Worm (Caenorhabditis elegans): ENCODE results near the gene str-38.

str-38 gene

ce11 chrV:15689952-15690351 is 42.2 kb downstream of the str-38 start, which contains the start of gene nhr-268:
nhr-268 (plus strand) TSS chrV:15690252.
- no peak for TF ChIP-seq madf-10 (tag; optimal IDR thresholded peaks at IDR 0.05)
- no peak for TF ChIP-seq B0261.1 (tag; optimal IDR thresholded peaks at IDR 0.05)
- no peak for TF ChIP-seq lir-1 (GFP tag; conservative IDR thresholded peaks at IDR 0.05)
- no peak for TF ChIP-seq lin-54 (GFP tag; optimal IDR thresholded peaks at IDR 0.05)

DNA sequence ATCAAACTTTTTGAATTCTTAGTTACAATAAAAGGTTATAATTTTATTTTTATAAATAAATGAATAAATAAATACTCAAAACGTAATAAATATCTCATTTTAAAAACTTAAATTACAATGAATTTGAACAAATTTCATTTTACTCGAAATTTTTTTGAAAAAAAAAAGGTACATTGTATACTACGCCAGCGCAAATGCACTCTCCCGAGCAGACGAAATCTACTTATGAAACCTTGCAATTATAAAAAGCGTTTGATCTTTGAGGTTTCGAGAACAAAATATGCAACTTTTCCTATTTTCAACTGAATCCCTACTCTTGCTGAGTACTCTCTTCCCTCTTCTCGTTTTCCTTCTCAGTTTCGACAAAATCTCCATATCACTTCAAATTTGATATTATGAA is 44.4 kb downstream of the str-38 start, which contains the start of gene nhr-197:
TSS of gene nhr-197 (plus strand) at position 301 of the 400 bp plus-strand sequence.
- TF ChIP-seq Y56A3A.18 (GFP tag; IDR thresholded peaks at IDR 0.05) (no peak), lin-26 (GFP tag; IDR thresholded peaks at IDR 0.05) (no peak), snpc-3.4 (tag; optimal IDR thresholded peaks at IDR 0.05) (no peak)

DNA sequence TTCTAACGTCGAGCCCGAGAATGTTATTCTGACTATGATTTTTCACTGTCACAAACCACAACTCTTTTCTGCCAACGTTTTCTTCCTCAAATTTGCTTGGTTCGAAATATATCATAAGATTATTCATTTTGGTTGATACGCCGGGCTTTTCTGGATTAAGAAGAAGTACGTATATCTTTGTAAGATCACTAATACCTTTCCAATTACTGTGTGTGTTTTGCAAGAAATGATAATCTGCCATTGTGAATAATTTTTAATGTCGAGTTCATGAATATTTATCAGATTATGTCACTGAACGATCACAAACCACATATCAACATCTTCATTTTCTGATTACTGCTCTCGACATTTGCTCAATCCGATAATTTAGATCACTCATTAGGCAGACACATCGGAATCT is 46.5 kb downstream of the str-38 start, which contains the start of gene nhr-196:
TSS of gene nhr-196 (plus strand) at position 118 of the 400 bp plus-strand sequence.
- TF ChIP-seq nhr-90 (tag; optimal IDR thresholded peaks at IDR 0.05) (no peak), C17E4.6 (GFP tag; IDR thresholded peaks at IDR 0.05) (no peak), nhr-120 (GFP tag; IDR thresholded peaks at IDR 0.05) (no peak), efl-1 (GFP tag; optimal IDR thresholded peaks at IDR 0.05) (no peak), hlh-26 (GFP tag; conservative IDR thresholded peaks at IDR 0.05) (no peak), mcd-1 (GFP tag; IDR thresholded peaks at IDR 0.05) (no peak), sea-2 (GFP tag; IDR thresholded peaks at IDR 0.05) (no peak), Y79H2A.3 (GFP tag; conservative IDR thresholded peaks at IDR 0.05) (no peak), atf-7 (tag; optimal IDR thresholded peaks at IDR 0.05) (no peak), F52B5.7 (tag; optimal IDR thresholded peaks at IDR 0.05) (no peak), madf-3 (GFP tag; IDR thresholded peaks at IDR 0.05) (no peak), Y95B8A.8 (GFP tag; IDR thresholded peaks at IDR 0.05) (no peak), nfya-2 (GFP tag; IDR thresholded peaks at IDR 0.05) (no peak)
